Fruit fly (Drosophila melanogaster): ENCODE results near the gene TORIP.

The TORIP gene

dm6 chr3L:19793438-19793998 lies 11.4 kb downstream of the TORIP start, which contains the start of the genes CG42637, Gyc76C and SREBP (continued):
- TF ChIP-seq caup (GFP tag; optimal IDR thresholded peaks at IDR 0.05; ENCODE audit: severe bottlenecking), result peak; percentile 47
- peak; percentile 97 for TF ChIP-seq sd (tag; optimal IDR thresholded peaks at IDR 0.05)
- TF ChIP-seq CG6765 (GFP tag; optimal IDR thresholded peaks at IDR 0.05), result peak; percentile 1
- peak; percentile 60 for TF ChIP-seq CG8924 (tag; optimal IDR thresholded peaks at IDR 0.05)
- TF ChIP-seq gem (tag; optimal IDR thresholded peaks at IDR 0.05), result peak; percentile 11
- TF ChIP-seq pb (GFP tag; optimal IDR thresholded peaks at IDR 0.05), result peak; percentile 13
- TF ChIP-seq org-1 (GFP tag; optimal IDR thresholded peaks at IDR 0.05), result no peak
- peak; percentile 47 for TF ChIP-seq hkb (optimal IDR thresholded peaks at IDR 0.05)
- TF ChIP-seq hkb (GFP tag; IDR thresholded peaks at IDR 0.05), result peak; percentile 19; the same call in 1 of the 2 replicates
- TF ChIP-seq CG34224 (GFP tag; IDR thresholded peaks at IDR 0.05; ENCODE audit: partially characterized antibody), result peak; percentile 55; the same call in 2 of the 3 replicates
- TF ChIP-seq Med (GFP tag), result peak; percentile 91
- no peak for TF ChIP-seq CG8388 (GFP tag; optimal IDR thresholded peaks at IDR 0.05)
- TF ChIP-seq gsb-n (tag; optimal IDR thresholded peaks at IDR 0.05), result peak; percentile 35
- TF ChIP-seq Hmr (GFP tag; optimal IDR thresholded peaks at IDR 0.05), result peak; percentile 69
- peak; percentile 42 for TF ChIP-seq HmgD (GFP tag; optimal IDR thresholded peaks at IDR 0.05)
- TF ChIP-seq pfk (GFP tag; optimal IDR thresholded peaks at IDR 0.05), result peak; percentile 17
- TF ChIP-seq Pdp1 (GFP tag; optimal IDR thresholded peaks at IDR 0.05), result peak in 1 of 2 experiments; percentile 13
- peak; percentile 34 for TF ChIP-seq Deaf1 (tag; optimal IDR thresholded peaks at IDR 0.05)
- peak; percentile 72 for TF ChIP-seq CG14710 (tag; optimal IDR thresholded peaks at IDR 0.05)
- TF ChIP-seq ind (GFP tag; optimal IDR thresholded peaks at IDR 0.05), result no peak
- no peak for TF ChIP-seq CG7963 (GFP tag; IDR thresholded peaks at IDR 0.05; ENCODE audit: partially characterized antibody)
- TF ChIP-seq CG10321 (GFP tag; IDR thresholded peaks at IDR 0.05), result 0 out of 2 replicates have a peak, but pooled peaks have one; percentile 28
- peak; percentile 56 for TF ChIP-seq BEAF-32 (GFP tag; optimal IDR thresholded peaks at IDR 0.05)
- no peak for TF ChIP-seq CG13775 (GFP tag; optimal IDR thresholded peaks at IDR 0.05)
- TF ChIP-seq CG6813 (GFP tag; optimal IDR thresholded peaks at IDR 0.05), result no peak
- TF ChIP-seq dmrt11E (tag; optimal IDR thresholded peaks at IDR 0.05), result peak; percentile 1
- TF ChIP-seq pzg (GFP tag; optimal IDR thresholded peaks at IDR 0.05), result peak; percentile 93
- TF ChIP-seq CG4617 (GFP tag; optimal IDR thresholded peaks at IDR 0.05; ENCODE audit: borderline replicate concordance), result peak; percentile 38
- TF ChIP-seq Max (GFP tag; optimal IDR thresholded peaks at IDR 0.05), result peak; percentile 29
- peak; percentile 11 for TF ChIP-seq bigmax (GFP tag; optimal IDR thresholded peaks at IDR 0.05)
- peak; percentile 60 for TF ChIP-seq abd-A (tag; optimal IDR thresholded peaks at IDR 0.05)
- TF ChIP-seq unc-4 (GFP tag; IDR thresholded peaks at IDR 0.05; ENCODE audit: partially characterized antibody), result peak; percentile 47
- TF ChIP-seq sc (optimal IDR thresholded peaks at IDR 0.05), result no peak
- TF ChIP-seq sc (GFP tag; optimal IDR thresholded peaks at IDR 0.05), result no peak
- no peak; the same call in 1 of the 3 replicates for TF ChIP-seq ci (GFP tag; IDR thresholded peaks at IDR 0.05)
- TF ChIP-seq CG6854 (GFP tag; optimal IDR thresholded peaks at IDR 0.05), result no peak
- peak; percentile 31; the same call in 1 of the 2 replicates for TF ChIP-seq E2f1 (GFP tag; IDR thresholded peaks at IDR 0.05)
- peak; percentile 47 for TF ChIP-seq Sin3A (optimal IDR thresholded peaks at IDR 0.05)
- TF ChIP-seq Ets65A (GFP tag), result peak; percentile 5
- TF ChIP-seq Ravus (GFP tag; IDR thresholded peaks at IDR 0.05), result no peak
- peak; percentile 6 for TF ChIP-seq CG12071 (GFP tag; optimal IDR thresholded peaks at IDR 0.05)
- TF ChIP-seq CG7839 (tag; optimal IDR thresholded peaks at IDR 0.05), result no peak
- no peak for TF ChIP-seq D19A (tag; optimal IDR thresholded peaks at IDR 0.05)
- no peak for TF ChIP-seq Fer2 (tag; optimal IDR thresholded peaks at IDR 0.05)
- TF ChIP-seq klu (GFP tag; IDR thresholded peaks at IDR 0.05), result no peak
- TF ChIP-seq CG16815 (GFP tag; optimal IDR thresholded peaks at IDR 0.05), result no peak
- peak; percentile 75 for TF ChIP-seq CG42726 (GFP tag; IDR thresholded peaks at IDR 0.05; ENCODE audit: partially characterized antibody)
- peak; percentile 90 for TF ChIP-seq pita (GFP tag; optimal IDR thresholded peaks at IDR 0.05)
